Worm (Caenorhabditis elegans) whole organism, L3 larva: ENCODE results near the gene srh-222.

Experiments used
- aly-2 ChIP-seq: fragments of 150-350 bp; optimal IDR thresholded peaks from 2 replicates; lab custom pipeline; 2014; ENCODE audit warnings: missing biosample characterization, missing genetic modification characterization
- ceh-82 ChIP-seq: fragments of 150-350 bp; optimal IDR thresholded peaks from 2 replicates; lab custom pipeline; 2014; ENCODE audit warnings: missing biosample characterization, missing genetic modification characterization
- daf-12 ChIP-seq: fragments of 150-350 bp; optimal IDR thresholded peaks from 2 replicates; lab custom pipeline; 2014; ENCODE audit warnings: missing biosample characterization, missing genetic modification reagents, missing genetic modification characterization
- elt-2 ChIP-seq: sonication (generic microtip); optimal IDR thresholded peaks from 2 replicates; lab custom pipeline; 2016; ENCODE audit warnings: missing genetic modification reagents, mild to moderate bottlenecking, missing genetic modification characterization, missing compliant biosample characterization
- nhr-12 ChIP-seq: fragments of 150-350 bp; optimal IDR thresholded peaks from 2 replicates; lab custom pipeline; 2014; ENCODE audit warnings: missing biosample characterization, missing genetic modification characterization
- pqm-1 ChIP-seq: fragments of 150-350 bp; optimal IDR thresholded peaks from 2 replicates; lab custom pipeline; 2017; ENCODE audit warnings: missing biosample characterization, missing genetic modification characterization, inconsistent platforms
- zag-1 ChIP-seq: fragments of 150-350 bp; optimal IDR thresholded peaks from 2 replicates; lab custom pipeline; 2014; ENCODE audit warnings: missing biosample characterization, missing genetic modification characterization
- ztf-11 ChIP-seq: fragments of 150-350 bp; optimal IDR thresholded peaks from 2 replicates; lab custom pipeline; 2014; ENCODE audit warnings: missing biosample characterization, missing genetic modification characterization

DNA sequence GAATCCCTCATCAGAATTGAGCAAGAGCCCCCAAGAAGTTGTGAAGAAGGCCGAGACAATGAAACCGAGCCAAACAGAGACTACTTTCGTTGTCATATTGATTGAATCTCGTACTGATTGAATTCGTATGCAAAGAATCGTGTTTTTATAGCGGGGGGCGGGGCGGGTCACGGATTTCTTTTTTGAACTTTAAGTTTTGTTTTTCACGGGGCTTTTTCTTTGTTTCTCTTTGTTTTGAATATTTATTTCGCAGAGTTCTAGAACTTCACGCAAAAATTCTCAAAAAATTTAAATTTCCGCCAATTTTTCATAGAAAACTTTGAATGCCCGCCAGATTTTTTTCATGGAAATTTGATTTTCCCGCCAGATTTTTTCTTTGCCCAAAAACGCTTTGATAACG lies 23.5 kb upstream of the srh-222 start, which contains the start of gene clec-73:
- TF ChIP-seq ztf-11 (no peak), zag-1 (tag; lab: Kevin White, UChicago) (no peak), daf-12 (tag; lab: Kevin White, UChicago) (no peak), elt-2 (tag; lab: Kevin White, UChicago) (no peak), nhr-12 (tag; lab: Kevin White, UChicago) (no peak), pqm-1 (tag; lab: Kevin White, UChicago) (no peak), ceh-82 (tag; lab: Kevin White, UChicago) (no peak), aly-2 (tag; lab: Kevin White, UChicago) (no peak)
